Worm (Caenorhabditis elegans) whole organism, dauer: ENCODE data around the gene C08F11.13.
"Not testable (repeated sequence)": the region's sequence is repeated elsewhere in the genome, so short reads cannot be mapped to it uniquely, and the experiment has no call there.

ENCODE experiments used
- unc-62 ChIP-seq: sonication (generic microtip); optimal IDR thresholded peaks from 2 replicates; lab custom pipeline; 2017; ENCODE audit warnings: missing biosample characterization, missing genetic modification reagents, missing genetic modification characterization

Gene C08F11.13

DNA sequence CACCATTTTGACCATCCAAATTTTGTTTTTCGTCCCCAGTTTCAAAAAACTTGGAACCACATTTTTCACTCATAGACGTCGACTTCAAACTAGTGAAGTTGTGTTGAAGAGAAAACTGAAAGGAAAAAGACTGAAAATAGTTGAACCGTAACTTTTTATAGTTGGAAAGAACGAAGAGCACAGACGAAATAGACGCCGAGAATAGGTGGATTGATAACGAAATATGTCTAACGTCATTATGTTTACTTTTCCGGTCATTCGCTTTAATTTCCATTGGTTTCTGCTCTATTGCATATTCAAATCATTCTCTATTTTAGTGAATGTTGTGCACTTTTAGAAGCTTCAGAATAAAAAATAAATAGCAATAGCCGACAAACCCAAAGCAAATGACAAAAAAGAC lies at the start of gene C08F11.13:
Gene C08F11.13 (minus strand): TSS at position 138 of the 400 bp plus-strand sequence.
- TF ChIP-seq unc-62 (GFP tag; lab: Kevin White, UChicago), result no peak

DNA sequence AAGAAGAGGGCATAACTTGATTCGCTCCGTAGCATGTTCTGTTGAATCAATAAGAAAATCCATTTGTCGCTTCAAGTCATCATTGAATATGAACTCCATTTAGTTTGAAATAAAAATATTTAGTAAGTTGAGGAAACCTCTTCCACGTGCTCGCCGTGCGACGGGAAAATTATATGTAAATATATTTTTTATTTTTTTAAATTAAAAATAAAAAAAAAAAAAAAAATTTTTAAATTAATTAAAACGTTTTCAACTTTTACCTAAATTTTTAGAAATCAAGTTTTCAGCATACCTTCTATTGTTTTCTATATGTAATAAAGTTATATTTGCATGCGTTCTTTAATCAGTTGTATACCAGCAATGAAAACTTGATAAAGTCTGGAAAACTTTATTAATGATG lies 49.8 kb upstream of the C08F11.13 start, which contains the start of gene Y45F10C.1:
Gene Y45F10C.1 (minus strand): TSS at position 101 of the 400 bp plus-strand sequence.
- not testable (repeated sequence) for TF ChIP-seq unc-62 (GFP tag; lab: Kevin White, UChicago)

DNA sequence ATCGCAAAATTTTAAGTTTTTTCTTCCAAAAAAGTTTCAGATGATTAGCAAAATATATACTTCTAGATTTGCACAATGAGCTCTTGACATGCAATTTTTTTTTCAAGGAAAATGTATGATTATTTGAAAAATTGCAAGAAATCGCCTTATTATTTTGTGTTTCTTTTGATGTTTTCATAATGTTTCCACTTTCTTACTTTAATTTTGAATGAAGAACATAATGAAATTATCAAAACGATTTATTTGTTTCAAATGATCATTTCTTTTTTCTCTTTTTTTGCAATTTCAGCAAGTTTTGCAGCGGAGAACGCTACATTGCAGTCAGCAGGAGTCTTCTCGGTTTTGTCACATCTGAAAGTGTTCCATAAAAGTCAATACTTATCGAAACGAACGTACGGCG lies 42.3 kb upstream of the C08F11.13 start, which contains the start of gene Y45F10C.6:
Gene Y45F10C.6 (plus strand): TSS at position 301 of the 400 bp plus-strand sequence.
- not testable (repeated sequence) for TF ChIP-seq unc-62 (GFP tag; lab: Kevin White, UChicago)

DNA sequence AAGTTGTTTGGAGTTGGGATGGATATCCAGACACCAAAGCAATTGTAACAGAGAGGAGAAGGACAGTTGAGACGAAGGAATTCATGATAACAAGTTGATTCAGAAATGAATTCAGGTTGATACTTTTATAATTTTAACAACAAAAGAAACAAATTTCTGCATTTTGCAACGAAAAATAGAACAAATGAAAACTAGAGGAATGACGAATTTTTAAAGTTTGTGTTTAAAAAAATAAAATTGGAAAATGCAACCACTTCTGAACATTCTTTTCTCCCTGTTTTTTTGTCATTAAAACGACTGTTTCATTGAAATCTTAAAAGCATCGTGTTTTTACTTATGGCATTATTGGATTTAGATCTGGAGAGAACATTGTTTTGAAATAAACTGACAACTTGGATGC lies 41.7 kb upstream of the C08F11.13 start, which contains the start of gene C08F11.12:
Gene C08F11.12 (minus strand): TSS at position 101 of the 400 bp plus-strand sequence.
- not testable (repeated sequence) for TF ChIP-seq unc-62 (GFP tag; lab: Kevin White, UChicago)

DNA sequence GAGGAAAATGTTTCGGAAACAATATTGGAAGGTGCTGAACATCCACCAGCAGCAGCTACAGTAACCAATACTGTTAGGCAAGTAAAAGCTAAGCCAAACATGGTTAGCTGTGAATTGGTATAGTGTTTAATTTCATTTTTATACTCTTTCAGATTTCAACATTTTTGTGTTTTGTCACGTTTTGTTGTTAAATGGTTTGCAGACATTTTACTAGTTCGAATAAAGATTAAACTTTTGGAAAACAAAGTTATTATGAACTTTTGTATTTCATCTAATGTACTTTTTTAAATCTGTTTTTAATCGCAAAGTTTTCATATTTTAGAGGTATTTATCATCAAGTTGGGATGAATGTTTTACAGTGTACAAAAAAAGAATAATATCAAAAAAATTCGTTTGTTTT lies 40.5 kb upstream of the C08F11.13 start, which contains the start of gene C08F11.17:
Gene C08F11.17 (minus strand): TSS at position 101 of the 400 bp plus-strand sequence.
- no peak for TF ChIP-seq unc-62 (GFP tag; lab: Kevin White, UChicago)

DNA sequence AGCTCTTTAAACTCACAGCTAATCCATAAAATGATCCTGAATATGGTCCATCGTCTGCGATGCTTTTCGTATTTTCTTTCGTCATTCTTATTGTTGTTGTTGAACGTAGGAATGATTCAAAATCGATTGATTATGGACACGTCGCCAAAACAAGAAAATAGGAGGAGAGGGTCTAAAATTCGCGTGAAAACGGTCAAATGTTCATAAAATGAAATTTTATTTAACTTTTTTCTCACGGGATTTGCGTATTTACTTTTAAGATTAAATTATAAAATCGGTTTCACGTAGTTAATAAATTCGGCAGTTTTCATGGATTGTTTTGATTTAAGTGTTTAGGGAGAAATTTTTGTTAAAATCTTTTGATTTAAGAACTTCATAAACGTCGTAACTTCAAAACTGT lies 39.4 kb upstream of the C08F11.13 start, which contains the start of gene C08F11.10:
Gene C08F11.10 (minus strand): TSS at position 101 of the 400 bp plus-strand sequence.
- TF ChIP-seq unc-62 (GFP tag; lab: Kevin White, UChicago), result no peak

DNA sequence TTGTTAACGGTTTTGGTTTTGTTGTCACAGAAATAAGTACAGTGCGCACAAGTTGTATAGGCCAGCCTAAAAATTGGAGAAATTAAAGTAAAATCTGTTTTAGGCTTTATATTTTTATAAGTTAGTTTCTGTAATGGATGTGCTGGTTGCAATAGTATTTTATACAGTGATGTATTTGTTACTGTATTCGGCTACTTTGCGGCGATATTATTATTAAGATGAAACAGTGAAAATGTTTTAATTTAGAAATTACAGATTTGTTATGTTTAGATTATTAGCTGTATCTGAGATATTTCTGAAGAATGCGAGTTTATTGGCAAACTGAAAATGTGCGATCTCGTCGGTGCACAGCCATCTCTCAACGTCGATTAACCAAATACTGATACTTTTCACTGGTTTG lies 37.9 kb upstream of the C08F11.13 start, which contains the start of gene ule-4:
Gene ule-4 (minus strand): TSS at position 101 of the 400 bp plus-strand sequence.
- TF ChIP-seq unc-62 (GFP tag; lab: Kevin White, UChicago), result no peak

DNA sequence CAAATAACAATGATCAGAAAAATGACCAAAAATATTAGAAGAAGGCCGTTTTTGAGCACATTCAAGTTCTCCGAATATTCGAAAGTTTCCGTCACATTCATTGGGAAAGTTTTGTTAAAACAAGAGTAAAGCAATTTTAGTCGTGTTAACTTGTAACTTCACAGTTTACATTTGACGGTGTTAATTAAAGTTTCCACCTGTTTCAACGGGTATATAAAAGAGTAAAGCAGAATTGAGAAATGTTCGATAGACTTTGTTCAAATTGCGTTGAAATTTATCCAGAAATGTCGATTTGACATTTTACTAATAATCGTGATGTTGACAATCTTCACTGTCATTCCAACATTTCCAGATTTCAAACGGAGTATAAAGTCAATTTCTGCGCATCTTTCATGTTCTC lies 36.1 kb upstream of the C08F11.13 start, which contains the start of gene srz-29:
Gene srz-29 (minus strand): TSS at position 101 of the 400 bp plus-strand sequence.
- TF ChIP-seq unc-62 (GFP tag; lab: Kevin White, UChicago), result no peak

DNA sequence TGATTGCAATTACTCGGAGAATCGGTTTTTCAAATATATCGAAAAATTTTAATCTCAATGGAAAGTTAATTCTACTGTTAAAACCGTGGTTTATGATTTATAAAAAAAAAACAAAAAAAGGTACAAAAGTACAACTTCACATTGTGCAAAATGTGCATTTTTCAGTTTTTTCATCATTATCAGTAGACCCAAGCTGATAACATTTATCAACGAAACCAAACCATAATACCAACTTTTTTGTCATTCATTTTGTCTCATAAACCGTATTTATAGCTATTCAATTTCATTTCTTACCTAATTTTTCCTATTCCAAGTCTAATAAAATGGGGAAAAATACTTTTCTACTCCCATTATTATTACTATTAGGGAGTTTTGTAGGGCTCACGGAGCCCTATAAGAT lies 29.3 kb upstream of the C08F11.13 start, which contains the start of gene ugt-22:
Gene ugt-22 (plus strand): TSS at position 234 of the 400 bp plus-strand sequence.
- no peak for TF ChIP-seq unc-62 (GFP tag; lab: Kevin White, UChicago)

DNA sequence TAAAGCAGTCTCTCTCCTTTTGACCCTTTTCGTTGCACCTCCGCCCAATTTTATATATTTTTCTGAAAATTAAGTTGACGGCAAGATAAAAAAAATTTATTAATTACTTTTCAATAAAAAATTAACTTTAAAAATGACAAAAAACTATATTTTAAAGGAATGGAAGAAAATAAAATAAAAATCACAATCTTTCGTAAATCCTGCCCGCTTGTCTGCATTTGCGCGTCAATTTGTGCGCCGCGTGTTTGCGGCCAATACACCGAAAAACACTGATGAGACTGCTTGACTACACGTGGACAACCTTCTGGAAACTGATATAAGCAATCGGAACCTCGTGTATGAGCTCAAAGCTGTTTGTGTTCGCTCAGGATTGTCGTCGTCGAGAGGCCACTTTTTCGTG lies 27.3 kb upstream of the C08F11.13 start, which contains the start of gene C08F11.7:
Gene C08F11.7 (plus strand): TSS at position 301 of the 400 bp plus-strand sequence.
- no peak for TF ChIP-seq unc-62 (GFP tag; lab: Kevin White, UChicago)

DNA sequence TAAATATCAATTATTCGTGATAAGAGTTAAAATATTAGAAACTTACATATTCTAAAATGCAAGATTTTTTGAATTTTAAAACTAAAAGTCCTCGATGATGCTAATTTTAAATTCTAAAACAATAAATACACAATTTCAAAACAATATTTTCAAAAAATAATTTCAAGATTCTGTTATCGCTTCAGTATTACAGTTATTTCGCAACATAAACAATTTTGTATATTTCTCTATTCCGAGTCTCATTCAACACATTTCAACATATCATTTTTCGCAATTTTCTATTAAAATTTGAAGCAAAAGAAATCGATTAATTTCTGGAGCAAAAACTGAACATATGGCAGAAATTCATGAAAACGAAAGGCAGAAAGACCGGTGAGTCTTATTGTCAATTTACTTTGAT lies 23.5 kb upstream of the C08F11.13 start, which contains the start of gene fbxa-98:
Gene fbxa-98 (plus strand): TSS at position 243 of the 400 bp plus-strand sequence.
- TF ChIP-seq unc-62 (GFP tag; lab: Kevin White, UChicago), result no peak

DNA sequence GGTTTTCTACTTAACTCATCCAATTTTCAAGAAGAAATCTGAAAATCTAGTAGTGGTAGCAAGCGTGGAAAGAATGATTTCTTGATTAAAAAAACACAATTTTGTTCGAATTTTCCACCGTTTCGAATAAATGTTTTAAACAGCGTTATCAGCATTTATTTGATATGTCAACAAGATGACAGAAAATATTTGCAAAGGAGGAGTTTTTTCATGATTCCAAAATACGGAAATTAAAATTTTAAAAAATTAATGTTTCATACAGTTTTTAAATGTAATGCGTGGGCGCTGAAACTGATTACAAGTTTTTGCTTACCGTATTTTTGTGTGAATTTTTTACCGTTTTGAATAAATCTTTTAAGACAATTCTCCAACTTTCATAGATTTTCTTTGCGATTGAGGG lies 22.9 kb upstream of the C08F11.13 start:
- no peak for TF ChIP-seq unc-62 (GFP tag; lab: Kevin White, UChicago)

DNA sequence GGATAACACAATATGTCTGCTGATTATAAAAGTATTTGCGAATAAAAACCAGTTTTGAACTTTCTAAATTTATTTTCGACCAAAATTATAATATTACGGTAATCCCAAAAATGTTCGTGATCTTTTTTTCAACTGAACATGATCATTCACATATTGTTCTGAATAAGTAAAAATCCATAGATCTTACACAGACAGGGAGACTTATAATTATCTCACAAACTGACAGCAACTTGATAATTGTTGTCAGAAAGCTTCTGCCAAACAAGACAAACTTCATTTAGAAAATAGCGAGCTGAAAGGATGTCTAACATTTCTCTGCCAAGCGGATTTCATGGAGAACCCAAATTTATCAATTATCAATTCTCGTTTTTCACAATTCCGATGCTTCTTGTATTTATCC lies 16.8 kb upstream of the C08F11.13 start, which contains the start of gene sru-21:
Gene sru-21 (plus strand): TSS at position 301 of the 400 bp plus-strand sequence.
- TF ChIP-seq unc-62 (GFP tag; lab: Kevin White, UChicago), result no peak

DNA sequence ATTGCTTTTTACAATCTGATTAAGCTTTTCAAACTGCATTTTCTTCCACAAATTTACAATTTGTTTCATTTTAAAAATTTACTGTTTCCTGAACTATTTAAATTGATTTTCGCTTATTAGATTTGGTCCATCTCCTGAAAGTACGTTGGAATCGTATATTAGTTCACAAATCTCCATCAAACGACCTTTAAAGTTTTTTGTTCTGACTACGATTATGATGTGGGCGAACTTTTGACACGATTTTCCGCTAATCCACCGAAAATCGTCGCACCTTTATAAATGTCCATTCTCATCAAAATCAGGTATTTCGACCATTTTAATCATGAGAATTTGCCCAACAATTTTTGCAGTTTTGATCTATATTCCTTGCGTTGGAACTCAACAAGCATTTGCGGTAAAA lies 13.8 kb upstream of the C08F11.13 start, which contains the start of gene C08F11.1:
Gene C08F11.1 (plus strand): TSS at position 301 of the 400 bp plus-strand sequence.
- TF ChIP-seq unc-62 (GFP tag; lab: Kevin White, UChicago), result no peak

DNA sequence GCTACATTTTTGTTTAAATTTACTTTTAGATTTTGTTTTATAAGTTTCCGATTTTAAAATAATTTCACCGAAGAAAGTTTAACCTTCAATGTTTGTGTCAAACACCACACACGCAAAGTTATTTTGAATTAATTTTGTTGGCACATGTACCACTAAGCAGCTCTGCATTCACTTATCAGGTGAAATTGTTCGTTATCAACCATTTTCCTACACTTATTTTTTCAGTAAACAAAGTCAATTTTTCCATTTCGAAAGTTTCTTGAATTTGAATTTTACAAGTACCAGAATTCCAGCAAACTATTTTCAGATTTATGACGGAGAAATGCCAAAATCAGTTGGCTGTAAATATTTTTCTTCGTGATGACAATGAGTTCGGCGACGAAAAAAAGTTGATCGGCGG lies 9.5 kb upstream of the C08F11.13 start, which contains the start of gene C08F11.3:
Gene C08F11.3 (plus strand): TSS at position 301 of the 400 bp plus-strand sequence.
- no peak for TF ChIP-seq unc-62 (GFP tag; lab: Kevin White, UChicago)

DNA sequence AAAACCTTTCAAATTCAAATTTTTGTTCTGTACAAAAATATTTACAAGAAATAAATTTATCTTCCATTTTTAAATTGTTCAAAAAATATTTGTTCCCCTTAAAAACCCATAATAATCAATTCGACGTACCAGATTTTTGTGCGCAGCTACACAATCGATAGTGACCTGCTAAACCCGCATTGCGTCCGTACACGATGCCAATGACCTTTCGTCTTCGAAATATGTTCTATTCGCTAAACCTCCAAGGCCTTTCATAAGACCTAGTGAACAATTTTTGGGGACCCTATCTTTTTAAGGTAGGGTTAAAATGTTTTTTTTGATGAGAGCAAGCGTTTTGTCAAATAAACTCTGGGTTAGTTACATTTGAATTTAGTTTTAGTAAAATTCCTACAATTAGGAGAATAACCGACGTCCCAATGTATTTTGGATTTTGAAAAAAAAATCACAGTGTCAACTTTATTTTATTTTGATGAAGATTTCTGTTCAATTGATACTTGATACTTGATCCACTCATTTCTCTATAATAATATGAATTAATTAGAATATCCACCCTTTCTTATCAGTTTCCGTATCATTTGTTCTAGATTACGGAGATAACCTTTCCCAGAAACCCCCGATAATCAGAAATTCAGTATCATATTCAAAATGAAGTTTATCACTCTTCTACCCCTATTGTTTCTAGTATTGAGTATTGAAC lies 7.6 kb downstream of the C08F11.13 start, which contains the start of gene Y45F10B.59:
Gene Y45F10B.59 (plus strand): TSS at position 647 of the 697 bp plus-strand sequence.
- TF ChIP-seq unc-62 (GFP tag; lab: Kevin White, UChicago), result no peak
